Fruit fly (Drosophila melanogaster) whole organism, prepupa: ENCODE data around the gene CG3823.

ENCODE experiments used
- CG10631 ChIP-seq: fragments of 200-800 bp; sonication (Bioruptor generic); optimal IDR thresholded peaks from 2 replicates; lab custom pipeline; 2016; ENCODE audit warnings: missing biosample characterization, missing genetic modification characterization
- CG10669 ChIP-seq: fragments of 200-800 bp; sonication (Bioruptor generic); optimal IDR thresholded peaks from 3 replicates; lab custom pipeline; 2018; ENCODE audit warnings: missing biosample characterization, mild to moderate bottlenecking, missing genetic modification characterization, moderate library complexity
- CG11294 ChIP-seq: fragments of 200-800 bp; sonication (Bioruptor generic); IDR thresholded peaks from 2 replicates; pipeline ENCODE4 v1.3.6; 2022; ENCODE audit warnings: missing biosample characterization, missing genetic modification characterization
- CG11762 ChIP-seq: fragments of 200-800 bp; sonication (Bioruptor generic); optimal IDR thresholded peaks from 3 replicates; lab custom pipeline; 2016; ENCODE audit warnings: missing biosample characterization, missing genetic modification characterization; ENCODE audit not compliant: insufficient read depth
- CG11902 ChIP-seq: fragments of 200-800 bp; sonication (Bioruptor generic); optimal IDR thresholded peaks from 3 replicates; lab custom pipeline; 2016; ENCODE audit warnings: missing biosample characterization, missing genetic modification characterization
- CG1621 ChIP-seq: fragments of 200-800 bp; sonication (Bioruptor generic); optimal IDR thresholded peaks from 3 replicates; lab custom pipeline; 2018; ENCODE audit warnings: missing biosample characterization, mild to moderate bottlenecking, missing genetic modification characterization
- CG3032 ChIP-seq: fragments of 200-800 bp; optimal IDR thresholded peaks from 2 replicates; lab custom pipeline; 2019; ENCODE audit warnings: missing biosample characterization, mild to moderate bottlenecking, missing genetic modification characterization, moderate library complexity
- CG31627 ChIP-seq: fragments of 200-800 bp; sonication (Bioruptor generic); optimal IDR thresholded peaks from 3 replicates; lab custom pipeline; 2016; ENCODE audit warnings: missing biosample characterization, missing genetic modification characterization
- CG32006 ChIP-seq: fragments of 200-800 bp; sonication (Bioruptor generic); optimal IDR thresholded peaks from 3 replicates; lab custom pipeline; 2017; ENCODE audit warnings: missing biosample characterization, mild to moderate bottlenecking, missing genetic modification characterization
- CG3919 ChIP-seq: fragments of 200-800 bp; sonication (Bioruptor generic); optimal IDR thresholded peaks from 3 replicates; lab custom pipeline; 2016; ENCODE audit warnings: missing biosample characterization, missing genetic modification characterization
- CG4318 ChIP-seq: fragments of 200-800 bp; sonication (Bioruptor generic); optimal IDR thresholded peaks from 3 replicates; lab custom pipeline; 2017; ENCODE audit warnings: missing biosample characterization, mild to moderate bottlenecking, missing genetic modification characterization
- CG6163 ChIP-seq: fragments of 200-800 bp; sonication (Bioruptor generic); IDR thresholded peaks from 3 replicates; pipeline ENCODE4 v1.3.6; 2022; ENCODE audit warnings: missing biosample characterization, missing genetic modification characterization
- CG6276 ChIP-seq: fragments of 200-800 bp; sonication (Bioruptor generic); optimal IDR thresholded peaks from 2 replicates; lab custom pipeline; 2017; ENCODE audit warnings: missing biosample characterization, mild to moderate bottlenecking, missing genetic modification characterization
- CG6792 ChIP-seq: fragments of 200-800 bp; sonication (Bioruptor generic); optimal IDR thresholded peaks from 3 replicates; lab custom pipeline; 2016; ENCODE audit warnings: missing biosample characterization, missing genetic modification characterization
- CG6808 ChIP-seq: fragments of 200-800 bp; sonication (Bioruptor generic); optimal IDR thresholded peaks from 3 replicates; lab custom pipeline; 2017; ENCODE audit warnings: missing biosample characterization, missing genetic modification characterization, mild to moderate bottlenecking, moderate library complexity, missing genetic modification reagents
- CG6854 ChIP-seq: fragments of 200-800 bp; sonication (Bioruptor generic); optimal IDR thresholded peaks from 2 replicates; lab custom pipeline; 2017; ENCODE audit warnings: missing biosample characterization, mild to moderate bottlenecking, missing genetic modification characterization
- CG7368 ChIP-seq: fragments of 200-800 bp; sonication (Bioruptor generic); optimal IDR thresholded peaks from 3 replicates; lab custom pipeline; 2016; ENCODE audit warnings: missing biosample characterization, missing genetic modification characterization
- CG8119 ChIP-seq: fragments of 200-800 bp; sonication (Bioruptor generic); IDR thresholded peaks from 3 replicates; pipeline ENCODE4 v1.3.6; 2022; ENCODE audit warnings: missing biosample characterization, missing genetic modification characterization
- CG8319 ChIP-seq: fragments of 200-800 bp; sonication (Bioruptor generic); optimal IDR thresholded peaks from 3 replicates; lab custom pipeline; 2016; ENCODE audit warnings: missing biosample characterization, missing genetic modification characterization
- CG8632 ChIP-seq: fragments of 200-800 bp; sonication (Bioruptor generic); optimal IDR thresholded peaks from 3 replicates; lab custom pipeline; 2016; ENCODE audit warnings: missing biosample characterization, missing genetic modification characterization
- CG9139 ChIP-seq: fragments of 200-800 bp; sonication (Bioruptor generic); optimal IDR thresholded peaks from 3 replicates; lab custom pipeline; 2017; ENCODE audit warnings: missing biosample characterization, mild to moderate bottlenecking, missing genetic modification characterization
- Eip75B ChIP-seq: fragments of 200-800 bp; sonication (Bioruptor generic); optimal IDR thresholded peaks from 3 replicates; lab custom pipeline; 2016; ENCODE audit warnings: missing biosample characterization, missing genetic modification characterization
- Eip78C ChIP-seq: fragments of 200-800 bp; sonication (Bioruptor generic); peaks from one replicate; lab custom pipeline; 2016; ENCODE audit warnings: missing biosample characterization, missing genetic modification characterization
- Eip93F ChIP-seq: fragments of 200-800 bp; sonication (Bioruptor generic); optimal IDR thresholded peaks from 2 replicates; lab custom pipeline; 2016; ENCODE audit warnings: missing biosample characterization, mild to moderate bottlenecking, missing genetic modification characterization
- Ets21C ChIP-seq: fragments of 200-800 bp; sonication (Bioruptor generic); optimal IDR thresholded peaks from 3 replicates; lab custom pipeline; 2016; ENCODE audit warnings: missing biosample characterization, missing genetic modification characterization
- Ets96B ChIP-seq: fragments of 200-800 bp; optimal IDR thresholded peaks from 2 replicates; lab custom pipeline; 2019; ENCODE audit warnings: missing biosample characterization, mild to moderate bottlenecking, missing genetic modification characterization, moderate library complexity
- Gug ChIP-seq: fragments of 200-800 bp; sonication (Bioruptor generic); IDR thresholded peaks from 2 replicates; pipeline ENCODE4 v1.3.6; 2022; ENCODE audit warnings: missing biosample characterization, missing genetic modification characterization
- Hr39 ChIP-seq: fragments of 200-800 bp; sonication (Bioruptor generic); optimal IDR thresholded peaks from 2 replicates; lab custom pipeline; 2016; ENCODE audit warnings: missing biosample characterization, missing genetic modification characterization
- Hr4 ChIP-seq: fragments of 200-800 bp; sonication (Bioruptor generic); optimal IDR thresholded peaks from 3 replicates; lab custom pipeline; 2016; ENCODE audit warnings: missing biosample characterization, missing genetic modification characterization
- Lpt ChIP-seq: fragments of 200-800 bp; sonication (Bioruptor generic); optimal IDR thresholded peaks from 3 replicates; lab custom pipeline; 2016; ENCODE audit warnings: missing biosample characterization, missing genetic modification characterization
- Met ChIP-seq: fragments of 200-800 bp; sonication (Bioruptor generic); optimal IDR thresholded peaks from 3 replicates; lab custom pipeline; 2016; ENCODE audit warnings: missing biosample characterization, missing genetic modification characterization
- Smox ChIP-seq: fragments of 200-800 bp; sonication (Bioruptor generic); optimal IDR thresholded peaks from 3 replicates; lab custom pipeline; 2016; ENCODE audit warnings: missing biosample characterization, missing genetic modification characterization
- Sox102F ChIP-seq: fragments of 200-800 bp; sonication (Bioruptor generic); optimal IDR thresholded peaks from 2 replicates; lab custom pipeline; 2016; ENCODE audit warnings: missing biosample characterization, mild to moderate bottlenecking, missing genetic modification characterization
- Sox15 ChIP-seq: fragments of 200-800 bp; sonication (Bioruptor generic); optimal IDR thresholded peaks from 3 replicates; lab custom pipeline; 2016; ENCODE audit warnings: missing biosample characterization, missing genetic modification characterization
- achi ChIP-seq: fragments of 200-800 bp; sonication (Bioruptor generic); optimal IDR thresholded peaks from 3 replicates; lab custom pipeline; 2016; ENCODE audit warnings: missing biosample characterization, missing genetic modification characterization
- acj6 ChIP-seq: fragments of 200-800 bp; sonication (Bioruptor generic); optimal IDR thresholded peaks from 3 replicates; lab custom pipeline; 2016; ENCODE audit warnings: missing biosample characterization, missing genetic modification characterization
- cyc ChIP-seq: fragments of 200-800 bp; sonication (Bioruptor generic); optimal IDR thresholded peaks from 3 replicates; lab custom pipeline; 2016; ENCODE audit warnings: missing biosample characterization, missing genetic modification characterization
- dac ChIP-seq: fragments of 200-800 bp; sonication (Bioruptor generic); optimal IDR thresholded peaks from 2 replicates; lab custom pipeline; 2017; ENCODE audit warnings: missing biosample characterization, mild to moderate bottlenecking, missing genetic modification characterization
- dsx ChIP-seq: fragments of 200-800 bp; optimal IDR thresholded peaks from 3 replicates; lab custom pipeline; 2019; ENCODE audit warnings: missing biosample characterization, mild to moderate bottlenecking, missing genetic modification characterization, moderate library complexity; ENCODE audit not compliant: poor library complexity, severe bottlenecking
- esn ChIP-seq: fragments of 200-800 bp; sonication (Bioruptor generic); optimal IDR thresholded peaks from 2 replicates; lab custom pipeline; 2016; ENCODE audit warnings: missing biosample characterization, mild to moderate bottlenecking, missing genetic modification characterization, moderate library complexity
- fd85E ChIP-seq: fragments of 200-800 bp; sonication (Bioruptor generic); optimal IDR thresholded peaks from 3 replicates; lab custom pipeline; 2016; ENCODE audit warnings: missing biosample characterization, missing genetic modification characterization
- fkh ChIP-seq: fragments of 200-800 bp; sonication (Bioruptor generic); optimal IDR thresholded peaks from 3 replicates; lab custom pipeline; 2017; ENCODE audit warnings: missing biosample characterization, mild to moderate bottlenecking, missing genetic modification characterization, moderate library complexity
- lz ChIP-seq: fragments of 200-800 bp; sonication (Bioruptor generic); optimal IDR thresholded peaks from 3 replicates; lab custom pipeline; 2016; ENCODE audit warnings: missing biosample characterization, missing genetic modification characterization
- pdm3 ChIP-seq: fragments of 200-800 bp; sonication (Bioruptor generic); optimal IDR thresholded peaks from 3 replicates; lab custom pipeline; 2016; ENCODE audit warnings: missing biosample characterization, missing genetic modification characterization
- salr ChIP-seq, 2 experiments: fragments of 200-800 bp; sonication (Bioruptor generic); optimal IDR thresholded peaks; 3 replicates each; lab custom pipeline; 2016 to 2018; ENCODE audit warnings: missing biosample characterization in 2 of 2, missing genetic modification characterization in 2 of 2, mild to moderate bottlenecking in 1 of 2
- spab ChIP-seq: fragments of 200-800 bp; sonication (Bioruptor generic); optimal IDR thresholded peaks from 2 replicates; lab custom pipeline; 2017; ENCODE audit warnings: missing biosample characterization, mild to moderate bottlenecking, missing genetic modification characterization, missing genetic modification reagents
- ss ChIP-seq, 2 experiments: fragments of 200-800 bp; sonication (Bioruptor generic); optimal IDR thresholded peaks; 2 replicates in 1 of 2; 3 replicates in 1 of 2; lab custom pipeline; 2017 to 2018; ENCODE audit warnings: mild to moderate bottlenecking in 2 of 2, missing biosample characterization in 2 of 2, missing genetic modification characterization in 2 of 2, moderate library complexity in 1 of 2
- svp ChIP-seq: fragments of 200-800 bp; sonication (Bioruptor generic); peaks from one replicate; lab custom pipeline; 2016; ENCODE audit warnings: missing biosample characterization, missing genetic modification characterization
- topi ChIP-seq: fragments of 200-800 bp; sonication (Bioruptor generic); optimal IDR thresholded peaks from 3 replicates; lab custom pipeline; 2016; ENCODE audit warnings: missing biosample characterization, missing genetic modification characterization
- vri ChIP-seq: fragments of 200-800 bp; sonication (Bioruptor generic); optimal IDR thresholded peaks from 3 replicates; lab custom pipeline; 2016; ENCODE audit warnings: missing biosample characterization, mild to moderate bottlenecking, missing genetic modification characterization

CG3823 gene

DNA sequence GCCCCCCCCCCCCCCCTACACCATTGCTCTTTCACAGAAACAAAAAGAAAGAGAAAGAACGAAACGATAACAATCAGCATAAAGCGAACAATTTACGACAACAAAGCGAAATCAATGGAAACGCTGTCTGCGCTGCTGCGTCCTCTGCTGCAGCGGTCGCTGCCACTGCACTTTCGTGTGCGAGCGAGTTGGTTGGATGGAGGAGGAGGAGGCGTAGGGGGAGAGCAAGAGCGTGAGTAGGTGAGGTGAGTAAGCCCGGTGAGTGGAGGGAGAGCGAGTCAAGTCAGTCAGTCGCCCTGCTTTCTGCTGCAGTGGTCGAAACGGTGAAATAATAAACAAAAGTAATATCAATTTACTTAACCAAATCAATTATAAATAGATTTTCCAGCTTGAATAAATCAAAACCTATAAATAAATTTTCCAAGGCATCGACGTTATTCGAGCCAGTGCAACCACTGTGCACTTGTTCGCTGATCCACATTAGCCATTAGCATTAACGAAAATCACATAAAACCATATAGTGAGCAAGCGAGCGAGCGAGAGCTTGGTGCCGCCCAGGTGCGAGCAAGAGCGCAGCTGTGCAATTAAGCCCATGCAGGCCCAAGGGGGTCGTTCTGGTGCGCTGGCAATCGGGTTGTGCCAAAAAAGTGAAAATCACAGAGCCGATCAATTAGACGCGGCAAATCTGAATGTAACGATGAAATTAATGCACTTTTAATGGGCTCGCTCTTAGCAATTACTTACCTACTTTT is 40.2 kb downstream of the CG3823 start:
- TF ChIP-seq CG10669 (peak; percentile 66), lz (GFP tag; lab: Kevin White, UChicago) (peak; percentile 89), CG32006 (peak; percentile 77), CG6792 (GFP tag; lab: Kevin White, UChicago) (peak; percentile 88), achi (GFP tag; lab: Kevin White, UChicago) (peak; percentile 86), Met (GFP tag; lab: Kevin White, UChicago) (peak; percentile 94), CG3032 (tag; lab: Kevin White, UChicago) (peak; percentile 29), CG11762 (peak; percentile 75), CG31627 (GFP tag; lab: Kevin White, UChicago) (peak; percentile 90), CG8632 (GFP tag; lab: Kevin White, UChicago) (peak; percentile 78), CG11294 (GFP tag; lab: Robert Waterston, UW) (peak; percentile 91), Eip78C (peak; percentile 97), Eip75B (peak; percentile 84), CG7368 (GFP tag; lab: Kevin White, UChicago) (peak; percentile 63), Smox (GFP tag; lab: Kevin White, UChicago) (peak; percentile 94), Sox102F (GFP tag; lab: Kevin White, UChicago) (peak; percentile 93), CG6163 (peak; percentile 95), spab (GFP tag; lab: Kevin White, UChicago) (peak; percentile 51), CG8119 (GFP tag; lab: Robert Waterston, UW) (peak; percentile 94), svp (GFP tag; lab: Kevin White, UChicago) (peak; percentile 99), pdm3 (GFP tag; lab: Kevin White, UChicago) (peak; percentile 91), Ets21C (GFP tag; lab: Kevin White, UChicago) (peak; percentile 88), fkh (GFP tag; lab: Kevin White, UChicago) (peak; percentile 33), ss (GFP tag; optimal IDR thresholded peaks at IDR 0.05; lab: Kevin White, UChicago) (peak; percentile 65 to 73), CG4318 (GFP tag; lab: Kevin White, UChicago) (peak; percentile 66), CG1621 (tag; lab: Kevin White, UChicago) (peak; percentile 38), dsx (GFP tag; lab: Kevin White, UChicago) (peak; percentile 36), Eip93F (peak; percentile 79), Sox15 (GFP tag; lab: Kevin White, UChicago) (peak; percentile 69), CG6854 (peak; percentile 62), CG3919 (GFP tag; lab: Kevin White, UChicago) (peak; percentile 87), CG11902 (GFP tag; lab: Kevin White, UChicago) (peak; percentile 73), cyc (peak; percentile 89), salr (GFP tag; optimal IDR thresholded peaks at IDR 0.05; lab: Kevin White, UChicago) (peak; percentile 39 to 44), CG10631 (GFP tag; lab: Kevin White, UChicago) (peak; percentile 84), Ets96B (tag; lab: Kevin White, UChicago) (peak; percentile 56), vri (peak; percentile 91), Gug (GFP tag; lab: Robert Waterston, UW) (peak; percentile 92), Hr39 (GFP tag; lab: Kevin White, UChicago) (peak; percentile 92), CG6276 (GFP tag; lab: Kevin White, UChicago) (peak; percentile 85), Hr4 (GFP tag; lab: Kevin White, UChicago) (peak; percentile 84), CG8319 (GFP tag; lab: Kevin White, UChicago) (peak; percentile 64), dac (peak; percentile 76), CG9139 (GFP tag; lab: Kevin White, UChicago) (peak; percentile 26), fd85E (peak; percentile 45), esn (GFP tag; lab: Kevin White, UChicago) (peak; percentile 93), Lpt (peak; percentile 85), acj6 (peak; percentile 81), CG6808 (GFP tag; lab: Kevin White, UChicago) (peak; percentile 33), topi (GFP tag; lab: Kevin White, UChicago) (peak; percentile 96)
